Worm (Caenorhabditis elegans) whole organism, L4 larva: ENCODE measurements around the gene hecw-1.

ENCODE experiments used
- F26F4.8 ChIP-seq: fragments of 200-800 bp; sonication (Bioruptor generic); conservative IDR thresholded peaks from 2 replicates; pipeline ENCODE4 v1.3.6; 2022; ENCODE audit warnings: missing genetic modification characterization, missing compliant biosample characterization
- F37D6.2 ChIP-seq: sonication (generic microtip); optimal IDR thresholded peaks from 2 replicates; lab custom pipeline; 2016; ENCODE audit warnings: mild to moderate bottlenecking, missing genetic modification characterization, missing compliant biosample characterization
- T26A8.4 ChIP-seq: fragments of 200-800 bp; sonication (Bioruptor generic); IDR thresholded peaks from 2 replicates; pipeline ENCODE4 v1.3.6; 2022; ENCODE audit warnings: missing genetic modification characterization, missing compliant biosample characterization
- ZK337.2 ChIP-seq: fragments of 200-800 bp; sonication (Bioruptor generic); IDR thresholded peaks from 2 replicates; pipeline ENCODE4 v1.3.6; 2022; ENCODE audit warnings: missing genetic modification reagents, missing genetic modification characterization, missing compliant biosample characterization
- ZK546.5 ChIP-seq, 2 experiments: sonication (generic microtip); optimal IDR thresholded peaks; 2 replicates each; lab custom pipeline; 2017; ENCODE audit warnings: missing biosample characterization in 2 of 2, missing genetic modification characterization in 2 of 2
- aha-1 ChIP-seq: fragments of 150-350 bp; peaks from one replicate; lab custom pipeline; 2014; ENCODE audit warnings: missing biosample characterization, missing genetic modification characterization
- aly-2 ChIP-seq: sonication (generic microtip); optimal IDR thresholded peaks from 2 replicates; lab custom pipeline; 2018; ENCODE audit warnings: missing biosample characterization, missing genetic modification characterization
- attf-4 ChIP-seq: sonication (generic microtip); optimal IDR thresholded peaks from 3 replicates; lab custom pipeline; 2017; ENCODE audit warnings: missing biosample characterization, missing genetic modification characterization
- ceh-28 ChIP-seq: fragments of 150-350 bp; optimal IDR thresholded peaks from 2 replicates; lab custom pipeline; 2014; ENCODE audit warnings: missing biosample characterization, missing genetic modification reagents, missing genetic modification characterization
- ceh-32 ChIP-seq: sonication (generic microtip); optimal IDR thresholded peaks from 2 replicates; lab custom pipeline; 2016; ENCODE audit warnings: mild to moderate bottlenecking, missing genetic modification characterization, missing compliant biosample characterization; ENCODE audit not compliant: poor library complexity
- ceh-82 ChIP-seq: sonication (generic microtip); optimal IDR thresholded peaks from 2 replicates; lab custom pipeline; 2017; ENCODE audit warnings: missing biosample characterization, missing genetic modification characterization
- ces-1 ChIP-seq: fragments of 150-350 bp; sonication (generic microtip); optimal IDR thresholded peaks from 4 replicates; lab custom pipeline; 2014; ENCODE audit warnings: missing biosample characterization, missing genetic modification reagents, missing genetic modification characterization
- cey-2 ChIP-seq: sonication (generic microtip); optimal IDR thresholded peaks from 3 replicates; lab custom pipeline; 2017; ENCODE audit warnings: missing genetic modification characterization, mild to moderate bottlenecking, missing compliant biosample characterization, antibody characterized with exemption, borderline replicate concordance; ENCODE audit not compliant: insufficient read depth
- ctbp-1 ChIP-seq: fragments of 200-800 bp; sonication (Bioruptor generic); IDR thresholded peaks from 2 replicates; pipeline ENCODE4 v1.3.6; 2022; ENCODE audit warnings: missing genetic modification reagents, missing genetic modification characterization, missing compliant biosample characterization
- daf-16 ChIP-seq, 3 experiments: sonication (generic microtip); optimal IDR thresholded peaks; 2 replicates each; lab custom pipeline; 2016 to 2017; ENCODE audit warnings: missing genetic modification characterization in 3 of 3, missing genetic modification reagents in 3 of 3, mild to moderate bottlenecking in 2 of 3, missing compliant biosample characterization in 2 of 3, missing biosample characterization in 1 of 3, moderate library complexity in 1 of 3
- dmd-9 ChIP-seq: fragments of 200-800 bp; sonication (Bioruptor generic); IDR thresholded peaks from 2 replicates; pipeline ENCODE4 v1.3.6; 2022; ENCODE audit warnings: missing genetic modification reagents, missing genetic modification characterization, missing compliant biosample characterization
- dve-1 ChIP-seq: sonication (generic microtip); optimal IDR thresholded peaks from 2 replicates; lab custom pipeline; 2017; ENCODE audit warnings: antibody characterized with exemption, mild to moderate bottlenecking, missing genetic modification characterization, missing compliant biosample characterization; ENCODE audit not compliant: insufficient read depth
- egl-27 ChIP-seq: sonication (generic microtip); optimal IDR thresholded peaks from 3 replicates; lab custom pipeline; 2017; ENCODE audit warnings: missing biosample characterization, missing genetic modification reagents, missing genetic modification characterization
- fos-1 ChIP-seq: fragments of 150-350 bp; optimal IDR thresholded peaks from 2 replicates; lab custom pipeline; 2014; ENCODE audit warnings: missing biosample characterization, missing genetic modification characterization
- hif-1 ChIP-seq, 2 experiments: sonication (generic microtip); optimal IDR thresholded peaks; 2 replicates each; lab custom pipeline; 2016 to 2017; ENCODE audit warnings: missing compliant biosample characterization in 2 of 2, missing genetic modification characterization in 2 of 2, missing genetic modification reagents in 2 of 2, missing genotype in 2 of 2, mild to moderate bottlenecking in 1 of 2
- hlh-30 ChIP-seq: sonication (generic microtip); optimal IDR thresholded peaks from 2 replicates; lab custom pipeline; 2017; ENCODE audit warnings: antibody characterized with exemption, mild to moderate bottlenecking, missing genetic modification characterization, missing compliant biosample characterization; ENCODE audit not compliant: insufficient read depth
- hmg-1.1 ChIP-seq: fragments of 200-800 bp; sonication (Bioruptor generic); IDR thresholded peaks from 2 replicates; pipeline ENCODE4 v1.3.6; 2022; ENCODE audit warnings: missing genetic modification reagents, missing genetic modification characterization, missing compliant biosample characterization
- lim-7 ChIP-seq: fragments of 200-800 bp; sonication (Bioruptor generic); IDR thresholded peaks from 2 replicates; pipeline ENCODE4 v1.3.6; 2022; ENCODE audit warnings: missing genetic modification characterization, missing compliant biosample characterization
- lsy-2 ChIP-seq, 2 experiments: fragments of 150-350 bp in 1 of 2; sonication (generic microtip) in 1 of 2; optimal IDR thresholded peaks; 2 replicates each; lab custom pipeline; 2014 to 2017; ENCODE audit warnings: missing biosample characterization in 2 of 2, missing genetic modification characterization in 2 of 2
- mdl-1 ChIP-seq, 2 experiments: fragments of 150-350 bp in 1 of 2; sonication (generic microtip) in 1 of 2; optimal IDR thresholded peaks; 2 replicates each; lab custom pipeline; 2014 to 2017; ENCODE audit warnings: missing biosample characterization in 2 of 2, missing genetic modification characterization in 2 of 2
- mep-1 ChIP-seq: fragments of 150-350 bp; sonication (generic microtip); optimal IDR thresholded peaks from 3 replicates; lab custom pipeline; 2014; ENCODE audit warnings: missing biosample characterization, missing genetic modification characterization
- mes-2 ChIP-seq: sonication (generic microtip); optimal IDR thresholded peaks from 2 replicates; lab custom pipeline; 2016; ENCODE audit warnings: missing genotype, mild to moderate bottlenecking, missing genetic modification characterization, missing compliant biosample characterization; ENCODE audit not compliant: poor library complexity, severe bottlenecking
- mxl-3 ChIP-seq: fragments of 200-800 bp; sonication (Bioruptor generic); optimal IDR thresholded peaks from 2 replicates; lab custom pipeline; 2018; ENCODE audit warnings: mild to moderate bottlenecking, missing genetic modification characterization, missing compliant biosample characterization
- nhr-28 ChIP-seq: fragments of 150-350 bp; optimal IDR thresholded peaks from 2 replicates; lab custom pipeline; 2014; ENCODE audit warnings: missing biosample characterization, missing genetic modification characterization
- nhr-41 ChIP-seq: fragments of 200-800 bp; sonication (Bioruptor generic); IDR thresholded peaks from 2 replicates; pipeline ENCODE4 v1.3.6; 2022; ENCODE audit warnings: missing genetic modification reagents, missing genetic modification characterization, missing compliant biosample characterization
- nhr-42 ChIP-seq: fragments of 200-800 bp; sonication (Bioruptor generic); IDR thresholded peaks from 2 replicates; pipeline ENCODE4 v1.3.6; 2022; ENCODE audit warnings: missing genetic modification characterization, missing compliant biosample characterization
- nhr-48 ChIP-seq: sonication (generic microtip); optimal IDR thresholded peaks from 2 replicates; lab custom pipeline; 2016; ENCODE audit warnings: mild to moderate bottlenecking, missing genetic modification characterization, missing compliant biosample characterization
- nhr-6 ChIP-seq: fragments of 150-350 bp; optimal IDR thresholded peaks from 2 replicates; lab custom pipeline; 2014; ENCODE audit warnings: missing biosample characterization, missing genetic modification characterization
- nhr-76 ChIP-seq: fragments of 150-350 bp; optimal IDR thresholded peaks from 2 replicates; lab custom pipeline; 2014; ENCODE audit warnings: missing biosample characterization, missing genetic modification characterization
- nhr-77 ChIP-seq: fragments of 150-350 bp; optimal IDR thresholded peaks from 2 replicates; lab custom pipeline; 2014; ENCODE audit warnings: missing biosample characterization, missing genetic modification characterization
- saeg-2 ChIP-seq: fragments of 200-800 bp; sonication (Bioruptor generic); IDR thresholded peaks from 2 replicates; pipeline ENCODE4 v1.3.6; 2022; ENCODE audit warnings: missing genetic modification reagents, missing genetic modification characterization, missing compliant biosample characterization
- skn-1 ChIP-seq: fragments of 150-350 bp; optimal IDR thresholded peaks from 2 replicates; lab custom pipeline; 2014; ENCODE audit warnings: missing biosample characterization, missing genetic modification characterization
- spr-1 ChIP-seq: sonication (generic microtip); optimal IDR thresholded peaks from 2 replicates; lab custom pipeline; 2016; ENCODE audit warnings: mild to moderate bottlenecking, missing genetic modification characterization, missing compliant biosample characterization
- zfp-2 ChIP-seq: sonication (generic microtip); optimal IDR thresholded peaks from 2 replicates; lab custom pipeline; 2016; ENCODE audit warnings: mild to moderate bottlenecking, missing genetic modification characterization, missing compliant biosample characterization
- zfp-3 ChIP-seq: fragments of 200-800 bp; sonication (Bioruptor generic); conservative IDR thresholded peaks from 2 replicates; pipeline ENCODE4 v1.3.6; 2022; ENCODE audit warnings: missing genetic modification reagents, missing genetic modification characterization, missing compliant biosample characterization
- zip-2 ChIP-seq: fragments of 150-350 bp; optimal IDR thresholded peaks from 2 replicates; lab custom pipeline; 2014; ENCODE audit warnings: missing biosample characterization, missing genetic modification characterization

The hecw-1 gene

ce11 chrIII:3370054-3370453, 19.7 kb downstream of the hecw-1 start, which contains the start of gene prk-2 (continued):
- TF ChIP-seq ZK546.5 (tag; optimal IDR thresholded peaks at IDR 0.05; lab: Kevin White, UChicago), result no peak
- TF ChIP-seq mes-2 (tag; lab: Kevin White, UChicago), result no peak
- TF ChIP-seq skn-1 (tag; lab: Kevin White, UChicago), result no peak
- TF ChIP-seq mep-1 (tag; lab: Kevin White, UChicago), result no peak
- TF ChIP-seq ces-1 (GFP tag; lab: Kevin White, UChicago), result no peak
- TF ChIP-seq zip-2 (tag; lab: Kevin White, UChicago), result no peak
- no peak for TF ChIP-seq zfp-3 (GFP tag; lab: Robert Waterston, UW)
- TF ChIP-seq zfp-2 (tag; lab: Kevin White, UChicago), result no peak
- no peak for TF ChIP-seq egl-27 (tag; lab: Kevin White, UChicago)
- TF ChIP-seq F26F4.8 (GFP tag; lab: Robert Waterston, UW), result no peak
- TF ChIP-seq nhr-77 (tag; lab: Kevin White, UChicago), result no peak
- no peak for TF ChIP-seq spr-1
- no peak for TF ChIP-seq aly-2 (tag; lab: Kevin White, UChicago)
- no peak for TF ChIP-seq fos-1 (tag; lab: Kevin White, UChicago)
- no peak for TF ChIP-seq dmd-9 (GFP tag; lab: Robert Waterston, UW)
- TF ChIP-seq nhr-41, result no peak
- no peak for TF ChIP-seq F37D6.2
- no peak for TF ChIP-seq hmg-1.1
- TF ChIP-seq cey-2 (tag; lab: Kevin White, UChicago), result no peak
- TF ChIP-seq nhr-48 (tag; lab: Kevin White, UChicago), result peak; percentile 9
- no peak for TF ChIP-seq nhr-6
- peak; percentile 85 for TF ChIP-seq dve-1 (tag; lab: Kevin White, UChicago)
- no peak for TF ChIP-seq attf-4 (tag; lab: Kevin White, UChicago)
- TF ChIP-seq hif-1 (tag; optimal IDR thresholded peaks at IDR 0.05; lab: Kevin White, UChicago), result no peak
- TF ChIP-seq ceh-28 (tag; lab: Kevin White, UChicago), result no peak
- no peak for TF ChIP-seq ceh-32 (tag; lab: Kevin White, UChicago)
- no peak for TF ChIP-seq lim-7 (GFP tag; lab: Robert Waterston, UW)
- TF ChIP-seq ceh-82 (tag; lab: Kevin White, UChicago), result no peak
- no peak for TF ChIP-seq nhr-76 (tag; lab: Kevin White, UChicago)
- TF ChIP-seq mxl-3, result no peak
- no peak for TF ChIP-seq saeg-2
- TF ChIP-seq T26A8.4 (GFP tag; lab: Robert Waterston, UW), result no peak
- TF ChIP-seq nhr-42 (GFP tag; lab: Robert Waterston, UW), result no peak
- no peak for TF ChIP-seq ctbp-1
- TF ChIP-seq hlh-30 (tag; lab: Kevin White, UChicago), result no peak
- TF ChIP-seq lsy-2 (tag; optimal IDR thresholded peaks at IDR 0.05; lab: Kevin White, UChicago), result peak in 1 of 2 experiments; percentile 1
- no peak for TF ChIP-seq daf-16 (GFP tag; optimal IDR thresholded peaks at IDR 0.05; lab: Kevin White, UChicago)
- peak; percentile 64 for TF ChIP-seq daf-16 (tag; optimal IDR thresholded peaks at IDR 0.05; lab: Kevin White, UChicago)
- TF ChIP-seq ZK337.2 (GFP tag; lab: Robert Waterston, UW), result no peak
- TF ChIP-seq, all 104 proteins: peak for 12

- TF ChIP-seq mdl-1 (tag; optimal IDR thresholded peaks at IDR 0.05; lab: Kevin White, UChicago), result peak in 1 of 2 experiments; percentile 36
- peak; percentile 54 for TF ChIP-seq hlh-30 (tag; lab: Kevin White, UChicago)
- TF ChIP-seq dve-1 (tag; lab: Kevin White, UChicago), result no peak
- TF ChIP-seq nhr-28 (tag; lab: Kevin White, UChicago), result peak; percentile 1
- peak; percentile 92 for TF ChIP-seq aha-1
- no peak for TF ChIP-seq ZK546.5 (tag; optimal IDR thresholded peaks at IDR 0.05; lab: Kevin White, UChicago)
These were observed 22.0 kb downstream of the hecw-1 start for ce11 chrIII:3367772-3368171.
